2 fruit fly cellular contexts compared by ENCODE assay signal in genomic region chr3R:30821968-30822449, dm6.
TF ChIP-seq lines count a peak whose summit lies in the region.

No protein-coding gene starts in this region.

TF ChIP-seq in whole organism, embryonic, 481 proteins besides CTCF, POLR2A, EP300 and RAD21 (continued from another document):
- 0 out of 2 replicates have a peak, but pooled peaks have one; percentile 35 for TF ChIP-seq unc-4 (GFP tag; IDR thresholded peaks at IDR 0.05; lab: Robert Waterston, UW; ENCODE audit: partially characterized antibody)
- peak; percentile 14 for TF ChIP-seq CG13624 (GFP tag; optimal IDR thresholded peaks at IDR 0.05; lab: Kevin White, UChicago)
- no peak for TF ChIP-seq CG13424 (tag; optimal IDR thresholded peaks at IDR 0.05; lab: Kevin White, UChicago)
- TF ChIP-seq abd-A (tag; optimal IDR thresholded peaks at IDR 0.05; lab: Kevin White, UChicago), result peak; percentile 72
- no peak for TF ChIP-seq unpg (GFP tag; optimal IDR thresholded peaks at IDR 0.05; lab: Kevin White, UChicago)
- TF ChIP-seq CG3163 (GFP tag; optimal IDR thresholded peaks at IDR 0.05; lab: Kevin White, UChicago), result peak; percentile 95
- no peak for TF ChIP-seq Hr51 (GFP tag; optimal IDR thresholded peaks at IDR 0.05; lab: Kevin White, UChicago)
- TF ChIP-seq Trl (optimal IDR thresholded peaks at IDR 0.05; lab: Kevin White, UChicago), result peak; percentile 60 to 74
- TF ChIP-seq Trl (GFP tag; optimal IDR thresholded peaks at IDR 0.05; lab: Kevin White, UChicago), result no peak

TF ChIP-seq in whole organism, prepupa, 60 proteins besides CTCF, POLR2A, EP300 and RAD21 (continued from another document):
- TF ChIP-seq dsx (GFP tag; optimal IDR thresholded peaks at IDR 0.05; lab: Kevin White, UChicago; ENCODE audit: poor library complexity, severe bottlenecking) (peak; percentile 97), Eip78C (GFP tag; lab: Kevin White, UChicago) (peak; percentile 68)
TF ChIP-seq in whole organism, prepupa: peak in this region for 18.
